Worm (Caenorhabditis elegans) whole organism, L4/young adult: Measurements from ENCODE around the gene glf-1.

Experiments used
- W03F9.2 ChIP-seq: fragments of 150-350 bp; optimal IDR thresholded peaks from 2 replicates; lab custom pipeline; 2014; ENCODE audit warnings: missing biosample characterization, missing genetic modification characterization
- dao-5 ChIP-seq: sonication (generic microtip); optimal IDR thresholded peaks from 2 replicates; lab custom pipeline; 2016; ENCODE audit warnings: missing genotype, missing genetic modification characterization, moderate library complexity, missing compliant biosample characterization
- him-1 ChIP-seq: sonication (generic microtip); optimal IDR thresholded peaks from 2 replicates; lab custom pipeline; 2016; ENCODE audit warnings: missing genotype, missing genetic modification reagents, missing genetic modification characterization, missing compliant biosample characterization

ce11 chrIV:5924241-5924640 lies 38.6 kb downstream of the glf-1 start:
- TF ChIP-seq W03F9.2 (tag; lab: Kevin White, UChicago) (no peak), dao-5 (tag; lab: Kevin White, UChicago) (no peak), him-1 (tag; lab: Kevin White, UChicago) (no peak)
